Worm (Caenorhabditis elegans) whole organism, L4 larva: ENCODE results near the gene fbxa-61.
A peak's percentile ranks its signal among the peaks of the same experiment; 100 is the strongest.

Experiments
- F26F4.8 ChIP-seq: fragments of 200-800 bp; sonication (Bioruptor generic); conservative IDR thresholded peaks from 2 replicates; pipeline ENCODE4 v1.3.6; 2022; ENCODE audit warnings: missing genetic modification characterization, missing compliant biosample characterization
- R02D3.7 ChIP-seq: fragments of 150-350 bp; sonication (generic microtip); optimal IDR thresholded peaks from 3 replicates; lab custom pipeline; 2014; ENCODE audit warnings: missing biosample characterization, missing genetic modification characterization
- Y5F2A.4 ChIP-seq: fragments of 200-800 bp; sonication (Bioruptor generic); optimal IDR thresholded peaks from 2 replicates; lab custom pipeline; 2018; ENCODE audit warnings: mild to moderate bottlenecking, missing genetic modification characterization, missing compliant biosample characterization
- Y75B8A.6 ChIP-seq: fragments of 200-800 bp; sonication (Bioruptor generic); IDR thresholded peaks from 2 replicates; pipeline ENCODE4 v1.3.6; 2022; ENCODE audit warnings: missing genetic modification reagents, missing genetic modification characterization, missing compliant biosample characterization
- ZK337.2 ChIP-seq: fragments of 200-800 bp; sonication (Bioruptor generic); IDR thresholded peaks from 2 replicates; pipeline ENCODE4 v1.3.6; 2022; ENCODE audit warnings: missing genetic modification reagents, missing genetic modification characterization, missing compliant biosample characterization
- ceh-28 ChIP-seq: fragments of 150-350 bp; optimal IDR thresholded peaks from 2 replicates; lab custom pipeline; 2014; ENCODE audit warnings: missing biosample characterization, missing genetic modification reagents, missing genetic modification characterization
- ces-1 ChIP-seq: fragments of 150-350 bp; sonication (generic microtip); optimal IDR thresholded peaks from 4 replicates; lab custom pipeline; 2014; ENCODE audit warnings: missing biosample characterization, missing genetic modification reagents, missing genetic modification characterization
- ctbp-1 ChIP-seq: fragments of 200-800 bp; sonication (Bioruptor generic); IDR thresholded peaks from 2 replicates; pipeline ENCODE4 v1.3.6; 2022; ENCODE audit warnings: missing genetic modification reagents, missing genetic modification characterization, missing compliant biosample characterization
- daf-12 ChIP-seq: fragments of 150-350 bp; optimal IDR thresholded peaks from 2 replicates; lab custom pipeline; 2014; ENCODE audit warnings: missing biosample characterization, missing genetic modification reagents, missing genetic modification characterization
- dmd-6 ChIP-seq: fragments of 200-800 bp; sonication (Bioruptor generic); IDR thresholded peaks from 2 replicates; pipeline ENCODE4 v1.3.6; 2022; ENCODE audit warnings: missing genetic modification reagents, missing genetic modification characterization, missing compliant biosample characterization
- dpl-1 ChIP-seq: fragments of 150-350 bp; optimal IDR thresholded peaks from 2 replicates; lab custom pipeline; 2014; ENCODE audit warnings: missing biosample characterization, missing genetic modification reagents, missing genetic modification characterization
- lin-13 ChIP-seq: fragments of 150-350 bp; optimal IDR thresholded peaks from 2 replicates; lab custom pipeline; 2014; ENCODE audit warnings: missing biosample characterization, missing genetic modification reagents, missing genetic modification characterization
- lin-29 ChIP-seq: fragments of 200-800 bp; sonication (Bioruptor generic); IDR thresholded peaks from 2 replicates; pipeline ENCODE4 v1.3.6; 2022; ENCODE audit warnings: missing genetic modification reagents, missing genetic modification characterization, missing compliant biosample characterization
- lin-38 ChIP-seq: fragments of 200-800 bp; sonication (Bioruptor generic); IDR thresholded peaks from 2 replicates; pipeline ENCODE4 v1.3.6; 2022; ENCODE audit warnings: missing genetic modification reagents, missing genetic modification characterization, missing compliant biosample characterization
- lsy-2 ChIP-seq, 2 experiments: fragments of 150-350 bp in 1 of 2; sonication (generic microtip) in 1 of 2; optimal IDR thresholded peaks; 2 replicates each; lab custom pipeline; 2014 to 2017; ENCODE audit warnings: missing biosample characterization in 2 of 2, missing genetic modification characterization in 2 of 2
- mep-1 ChIP-seq: fragments of 150-350 bp; sonication (generic microtip); optimal IDR thresholded peaks from 3 replicates; lab custom pipeline; 2014; ENCODE audit warnings: missing biosample characterization, missing genetic modification characterization
- mes-2 ChIP-seq: sonication (generic microtip); optimal IDR thresholded peaks from 2 replicates; lab custom pipeline; 2016; ENCODE audit warnings: missing genotype, mild to moderate bottlenecking, missing genetic modification characterization, missing compliant biosample characterization; ENCODE audit not compliant: poor library complexity, severe bottlenecking
- nhr-102 ChIP-seq: sonication (generic microtip); optimal IDR thresholded peaks from 2 replicates; lab custom pipeline; 2016; ENCODE audit warnings: mild to moderate bottlenecking, missing genetic modification characterization, moderate library complexity, missing compliant biosample characterization
- nhr-11 ChIP-seq: fragments of 150-350 bp; optimal IDR thresholded peaks from 2 replicates; lab custom pipeline; 2014; ENCODE audit warnings: missing biosample characterization, missing genetic modification characterization
- nhr-111 ChIP-seq: fragments of 200-800 bp; sonication (Bioruptor generic); optimal IDR thresholded peaks from 2 replicates; lab custom pipeline; 2018; ENCODE audit warnings: mild to moderate bottlenecking, missing genetic modification characterization, missing compliant biosample characterization
- nhr-237 ChIP-seq: sonication (generic microtip); optimal IDR thresholded peaks from 2 replicates; lab custom pipeline; 2017; ENCODE audit warnings: missing biosample characterization, missing genetic modification characterization
- nhr-25 ChIP-seq: sonication (generic microtip); optimal IDR thresholded peaks from 2 replicates; lab custom pipeline; 2017; ENCODE audit warnings: missing genetic modification characterization, mild to moderate bottlenecking, missing compliant biosample characterization, antibody characterized with exemption, moderate library complexity, borderline replicate concordance; ENCODE audit not compliant: insufficient read depth
- nhr-28 ChIP-seq: fragments of 150-350 bp; optimal IDR thresholded peaks from 2 replicates; lab custom pipeline; 2014; ENCODE audit warnings: missing biosample characterization, missing genetic modification characterization
- nhr-77 ChIP-seq: fragments of 150-350 bp; optimal IDR thresholded peaks from 2 replicates; lab custom pipeline; 2014; ENCODE audit warnings: missing biosample characterization, missing genetic modification characterization
- set-16 ChIP-seq: fragments of 200-800 bp; sonication (Bioruptor generic); IDR thresholded peaks from 2 replicates; pipeline ENCODE4 v1.3.6; 2022; ENCODE audit warnings: missing genetic modification reagents, missing genetic modification characterization, missing compliant biosample characterization
- tra-1 ChIP-seq: fragments of 200-800 bp; sonication (Bioruptor generic); IDR thresholded peaks from 2 replicates; pipeline ENCODE4 v1.3.6; 2022; ENCODE audit warnings: missing genetic modification reagents, missing genetic modification characterization, missing compliant biosample characterization
- unc-62 ChIP-seq, 3 experiments: fragments of 150-350 bp in 1 of 3; sonication (generic microtip); optimal IDR thresholded peaks in 2 of 3; peaks in 1 of 3; 1 replicate in 1 of 3; 2 replicates in 2 of 3; lab custom pipeline; 2014 to 2017; ENCODE audit warnings: missing biosample characterization in 3 of 3, missing genetic modification characterization in 3 of 3, missing genetic modification reagents in 3 of 3, missing genotype in 1 of 3
- zip-2 ChIP-seq: fragments of 150-350 bp; optimal IDR thresholded peaks from 2 replicates; lab custom pipeline; 2014; ENCODE audit warnings: missing biosample characterization, missing genetic modification characterization

Gene fbxa-61

ce11 chrIII:1201958-1202596, 36.8 kb upstream of the fbxa-61 start, which contains the start of the genes mrpl-45 and Y119D3B.12 (continued):
- peak; percentile 29; the same call in 1 of the 2 replicates for TF ChIP-seq ctbp-1 (GFP tag; lab: Robert Waterston, UW)
- no peak for TF ChIP-seq ces-1 (GFP tag; lab: Kevin White, UChicago)
- TF ChIP-seq R02D3.7 (tag; lab: Kevin White, UChicago) = no peak
- peak; percentile 22 for TF ChIP-seq nhr-11
- peak; percentile 54 for TF ChIP-seq nhr-102 (tag; lab: Kevin White, UChicago)
- TF ChIP-seq nhr-77 (tag; lab: Kevin White, UChicago) = peak; percentile 66
- TF ChIP-seq Y5F2A.4 (GFP tag; lab: Kevin White, UChicago) = no peak

ce11 chrIII:1205421-1205820, 33.4 kb upstream of the fbxa-61 start:
- TF ChIP-seq nhr-111 = no peak
- peak in 1 of 2 experiments; percentile 40 for TF ChIP-seq unc-62 (GFP tag; optimal IDR thresholded peaks at IDR 0.05 in 1 of 2; lab: Kevin White, UChicago)
- no peak for TF ChIP-seq unc-62 (tag; optimal IDR thresholded peaks at IDR 0.05; lab: Kevin White, UChicago)
- no peak for TF ChIP-seq ZK337.2
- peak; percentile 65 for TF ChIP-seq set-16 (GFP tag; lab: Robert Waterston, UW)

DNA sequence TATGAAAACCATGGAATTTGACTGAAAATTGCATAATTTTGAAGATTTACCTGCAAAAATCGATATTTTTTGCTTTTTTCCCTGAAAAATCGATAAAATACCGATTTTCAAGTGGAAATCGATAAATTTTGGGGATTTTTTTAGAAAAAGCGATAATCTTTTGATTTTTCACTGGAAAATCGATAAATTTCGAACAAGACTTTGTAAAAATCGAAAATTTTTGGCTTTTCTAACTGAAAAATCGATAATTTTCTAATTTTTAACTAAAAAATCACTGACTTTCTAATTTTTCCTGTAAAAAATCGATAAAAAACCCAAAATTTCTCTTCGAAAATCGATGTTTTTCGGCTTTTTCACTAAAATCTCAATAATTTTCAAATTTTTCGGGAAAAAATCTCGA, 32.5 kb upstream of the fbxa-61 start:
- TF ChIP-seq ceh-28 (tag; lab: Kevin White, UChicago) (peak; percentile 52), nhr-28 (tag; lab: Kevin White, UChicago) (no peak)

DNA sequence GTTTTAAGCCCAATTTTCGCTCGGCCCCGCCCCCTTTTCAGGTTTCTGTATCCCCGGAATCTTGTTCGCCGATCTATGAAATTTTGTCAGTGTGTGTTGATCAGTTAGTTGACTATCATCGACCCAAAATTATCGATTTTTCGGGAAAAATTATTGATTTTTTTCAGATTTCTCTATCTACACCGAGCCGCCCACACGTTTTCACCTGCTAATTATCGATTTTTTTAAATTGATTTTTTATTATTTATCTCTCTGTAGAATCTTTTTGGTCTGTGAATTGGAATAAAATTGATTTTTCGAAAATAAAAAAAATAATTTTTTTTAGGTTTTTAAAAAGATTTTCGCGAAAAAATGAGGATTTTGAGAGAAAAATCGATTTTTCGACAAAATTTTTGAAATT, 31.8 kb upstream of the fbxa-61 start:
- TF ChIP-seq ceh-28 (tag; lab: Kevin White, UChicago) (peak; percentile 86), dmd-6 (GFP tag; lab: Robert Waterston, UW) (no peak), daf-12 (tag; lab: Kevin White, UChicago) (no peak)

DNA sequence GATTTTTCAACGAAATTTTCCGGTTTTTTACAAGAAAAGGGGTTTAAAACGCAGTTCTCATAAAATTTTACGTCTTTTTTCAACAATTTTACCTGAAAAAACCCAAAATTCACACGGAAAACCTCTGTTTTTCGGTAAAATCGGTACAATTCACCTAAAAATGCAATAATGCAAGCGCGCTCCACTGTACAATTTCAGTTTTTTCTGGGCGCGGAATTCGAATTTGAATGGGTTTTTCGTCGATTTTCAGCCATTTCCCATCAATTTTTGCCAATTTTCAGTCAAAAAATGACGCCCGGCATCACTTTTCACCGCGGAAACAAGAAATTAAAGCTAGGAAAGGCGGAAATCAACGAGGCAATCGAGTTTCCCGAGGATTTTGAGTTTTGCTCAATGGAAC, 31.0 kb upstream of the fbxa-61 start, which contains the start of gene orc-3:
Gene orc-3 (plus strand): TSS at position 282 of the 400 bp plus-strand sequence.
- no peak for TF ChIP-seq nhr-237
- peak in 1 of 2 experiments; percentile 22 for TF ChIP-seq lsy-2 (tag; optimal IDR thresholded peaks at IDR 0.05; lab: Kevin White, UChicago)
- TF ChIP-seq tra-1 (GFP tag; lab: Robert Waterston, UW) = no peak
- TF ChIP-seq Y75B8A.6 (GFP tag; lab: Robert Waterston, UW) = no peak
- TF ChIP-seq F26F4.8 = no peak
- TF ChIP-seq lin-13 (GFP tag; lab: Kevin White, UChicago) = peak; percentile 43
- peak; percentile 93 for TF ChIP-seq lin-38 (GFP tag; lab: Robert Waterston, UW)
- no peak for TF ChIP-seq nhr-111
- no peak for TF ChIP-seq ceh-28 (tag; lab: Kevin White, UChicago)
- peak; percentile 84 for TF ChIP-seq dpl-1 (GFP tag; lab: Kevin White, UChicago)
- peak; percentile 68 for TF ChIP-seq mes-2
- peak; percentile 18 for TF ChIP-seq mep-1 (tag; lab: Kevin White, UChicago)

ce11 chrIII:1210638-1211037, 28.2 kb upstream of the fbxa-61 start:
- no peak for TF ChIP-seq nhr-25 (tag; lab: Kevin White, UChicago)
- no peak for TF ChIP-seq set-16 (GFP tag; lab: Robert Waterston, UW)
- TF ChIP-seq zip-2 (tag; lab: Kevin White, UChicago) = no peak
- peak in 1 of 2 experiments; percentile 12 for TF ChIP-seq unc-62 (GFP tag; optimal IDR thresholded peaks at IDR 0.05 in 1 of 2; lab: Kevin White, UChicago)
- no peak for TF ChIP-seq unc-62 (tag; optimal IDR thresholded peaks at IDR 0.05; lab: Kevin White, UChicago)
- peak; percentile 31 for TF ChIP-seq ceh-28 (tag; lab: Kevin White, UChicago)
- TF ChIP-seq lin-29 (GFP tag; lab: Robert Waterston, UW) = no peak
